Fruit fly (Drosophila melanogaster): ENCODE results near the gene CG13067.

The CG13067 gene

dm6 chr3L:16303078-16303477 lies 32.0 kb downstream of the CG13067 start, which contains the start of gene CG13044:
Gene CG13044, minus strand, starts transcription at chr3L:16303178.
- no peak for TF ChIP-seq noc (tag; optimal IDR thresholded peaks at IDR 0.05)

dm6 chr3L:16303982-16304381 lies 32.9 kb downstream of the CG13067 start, which contains the start of gene CG43249:
Gene CG43249, plus strand, starts transcription at chr3L:16304282.
- TF ChIP-seq noc (tag; optimal IDR thresholded peaks at IDR 0.05): no peak

- TF ChIP-seq noc (tag; optimal IDR thresholded peaks at IDR 0.05): no peak
Measured at dm6 chr3L:16305820-16306650, 35.0 kb downstream of the CG13067 start, which contains the start of the genes CG13043 and CG13063. Gene CG13043, minus strand, starts transcription at chr3L:16305870. Gene CG13063, plus strand, starts transcription at chr3L:16306600.

- no peak for TF ChIP-seq noc (tag; optimal IDR thresholded peaks at IDR 0.05)
Measured at dm6 chr3L:16308380-16308779, 37.3 kb downstream of the CG13067 start, which contains the start of gene CG13042. Gene CG13042, minus strand, starts transcription at chr3L:16308480.

dm6 chr3L:16309972-16310371 lies 38.9 kb downstream of the CG13067 start:
- peak; percentile 61 for TF ChIP-seq noc (tag; optimal IDR thresholded peaks at IDR 0.05)

- no peak for TF ChIP-seq noc (tag; optimal IDR thresholded peaks at IDR 0.05)
Measured at dm6 chr3L:16313985-16314384, 42.9 kb downstream of the CG13067 start, which contains the start of gene CG13062. Gene CG13062, plus strand, starts transcription at chr3L:16314285.

- no peak for TF ChIP-seq noc (tag; optimal IDR thresholded peaks at IDR 0.05)
Measured at dm6 chr3L:16317724-16318123, 46.6 kb downstream of the CG13067 start, which contains the start of gene Nplp3. Gene Nplp3, plus strand, starts transcription at chr3L:16318024.

dm6 chr3L:16319399-16319906 lies 48.4 kb downstream of the CG13067 start, which contains the start of the genes CG13041 and CG13060:
Gene CG13041, minus strand, starts transcription at chr3L:16319526.
Gene CG13060, plus strand, starts transcription at chr3L:16319856.
- TF ChIP-seq noc (tag; optimal IDR thresholded peaks at IDR 0.05): no peak

dm6 chr3L:16321172-16321571 lies 50.1 kb downstream of the CG13067 start, which contains the start of gene CG42718:
Gene CG42718, minus strand, starts transcription at chr3L:16321272.
- TF ChIP-seq noc (tag; optimal IDR thresholded peaks at IDR 0.05): no peak

All from whole organism, larva.